Worm (Caenorhabditis elegans): ENCODE results near the gene srg-16.

srg-16 gene

DNA sequence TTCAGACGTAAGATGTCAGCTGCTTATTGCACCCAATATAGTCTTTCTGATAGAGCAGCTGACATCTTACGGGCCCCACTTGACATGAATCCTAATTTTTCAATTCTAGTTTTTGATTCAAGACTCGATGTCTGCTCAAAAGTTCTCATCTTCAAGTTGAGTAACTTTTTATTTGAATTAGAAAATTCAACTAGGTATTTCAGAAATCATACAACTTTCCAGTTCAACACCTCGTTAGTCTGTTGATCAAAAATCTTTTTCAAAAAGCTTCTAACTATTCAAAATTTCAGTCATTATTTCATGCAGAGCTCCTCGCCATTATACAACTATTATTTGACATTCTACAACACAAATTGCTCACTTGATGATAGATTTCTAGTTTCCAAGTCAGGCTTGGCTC is 44.9 kb downstream of the srg-16 start, which contains the start of gene srh-73 (continued):
- TF ChIP-seq pha-4 (tag; optimal IDR thresholded peaks at IDR 0.05) (no peak), dox-1 (GFP tag; IDR thresholded peaks at IDR 0.05) (no peak)

- no peak for TF ChIP-seq F33H1.4 (GFP tag; IDR thresholded peaks at IDR 0.05)
- no peak for TF ChIP-seq hrde-1 (tag; optimal IDR thresholded peaks at IDR 0.05; ENCODE audit: borderline replicate concordance)
- no peak for TF ChIP-seq nhr-27 (tag; optimal IDR thresholded peaks at IDR 0.05)
- no peak for TF ChIP-seq ZK185.1 (tag; optimal IDR thresholded peaks at IDR 0.05; ENCODE audit: poor library complexity, severe bottlenecking)
These were observed 47.7 kb downstream of the srg-16 start, which contains the start of gene srh-69 for ce11 chrII:12514620-12515019. srh-69 (minus strand) TSS chrII:12514720.

- no peak for TF ChIP-seq ztf-26 (tag; optimal IDR thresholded peaks at IDR 0.05)
- TF ChIP-seq Y53G8AR.9 (GFP tag; conservative IDR thresholded peaks at IDR 0.05) = no peak
- no peak for TF ChIP-seq snpc-1.1 (tag; optimal IDR thresholded peaks at IDR 0.05; ENCODE audit: insufficient read depth)
- TF ChIP-seq F55B11.4 (tag; optimal IDR thresholded peaks at IDR 0.05; ENCODE audit: borderline replicate concordance, insufficient read depth) = no peak
- no peak for TF ChIP-seq C17E4.6 (GFP tag; IDR thresholded peaks at IDR 0.05)
- TF ChIP-seq ceh-40 (GFP tag; IDR thresholded peaks at IDR 0.05) = no peak
- TF ChIP-seq tbp1 (GFP tag; optimal IDR thresholded peaks at IDR 0.05) = no peak
- no peak for TF ChIP-seq ccch-3 (GFP tag; optimal IDR thresholded peaks at IDR 0.05)
- TF ChIP-seq snpc-1.3 (tag; optimal IDR thresholded peaks at IDR 0.05; ENCODE audit: insufficient read depth) = no peak
- TF ChIP-seq bed-1 (GFP tag; IDR thresholded peaks at IDR 0.05) = no peak
- TF ChIP-seq let-526 (GFP tag; IDR thresholded peaks at IDR 0.05) = no peak
- TF ChIP-seq atf-7 (tag; optimal IDR thresholded peaks at IDR 0.05) = no peak
- no peak for TF ChIP-seq hsf-1 (GFP tag; IDR thresholded peaks at IDR 0.05)
- no peak for TF ChIP-seq F57A8.1 (GFP tag; optimal IDR thresholded peaks at IDR 0.05)
- TF ChIP-seq F49E8.2 (tag; optimal IDR thresholded peaks at IDR 0.05; ENCODE audit: insufficient read depth) = no peak
- TF ChIP-seq attf-6 (GFP tag; IDR thresholded peaks at IDR 0.05) = no peak
- no peak for TF ChIP-seq ets-4 (GFP tag; optimal IDR thresholded peaks at IDR 0.05)
- no peak for TF ChIP-seq fkh-3 (tag; optimal IDR thresholded peaks at IDR 0.05)
These were observed 49.4 kb downstream of the srg-16 start, which contains the start of gene srh-61 for ce11 chrII:12516313-12516712. srh-61 (minus strand) TSS chrII:12516413.

DNA sequence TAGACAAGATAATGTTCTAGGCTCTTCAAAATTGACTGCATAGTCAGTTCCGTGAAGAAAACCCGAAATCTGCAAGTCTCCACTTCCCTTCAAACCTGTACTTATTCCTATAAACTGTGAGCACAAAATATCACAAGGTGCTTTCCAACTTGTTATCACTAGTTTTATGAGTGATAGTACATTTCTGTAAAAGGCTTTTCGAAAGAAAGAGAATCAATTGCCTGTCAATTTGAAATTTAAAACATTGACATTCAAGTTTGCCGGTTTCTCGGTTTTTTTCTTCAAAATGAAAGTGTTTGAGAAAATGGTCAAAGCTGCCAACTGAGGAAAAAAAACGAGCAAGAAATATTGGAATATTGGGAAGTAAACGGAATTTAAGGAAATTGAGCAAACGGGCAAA is 51.1 kb downstream of the srg-16 start:
- TF ChIP-seq madf-3 (GFP tag; IDR thresholded peaks at IDR 0.05) = no peak
- TF ChIP-seq nhr-80 (tag; optimal IDR thresholded peaks at IDR 0.05) = peak; percentile 35
- TF ChIP-seq unc-62 (GFP tag; optimal IDR thresholded peaks at IDR 0.05) = peak; percentile 34
- no peak for TF ChIP-seq gei-17 (GFP tag; optimal IDR thresholded peaks at IDR 0.05)
- peak; percentile 58 for TF ChIP-seq let-607 (tag; optimal IDR thresholded peaks at IDR 0.05)
- no peak for TF ChIP-seq cebp-2 (GFP tag; IDR thresholded peaks at IDR 0.05)
- no peak for TF ChIP-seq tbp1 (GFP tag; optimal IDR thresholded peaks at IDR 0.05)
- TF ChIP-seq lsy-27 (tag; optimal IDR thresholded peaks at IDR 0.05; ENCODE audit: borderline replicate concordance, insufficient read depth) = no peak
- TF ChIP-seq fkh-3 (tag; optimal IDR thresholded peaks at IDR 0.05) = no peak
- TF ChIP-seq let-526 (GFP tag; IDR thresholded peaks at IDR 0.05) = no peak

DNA sequence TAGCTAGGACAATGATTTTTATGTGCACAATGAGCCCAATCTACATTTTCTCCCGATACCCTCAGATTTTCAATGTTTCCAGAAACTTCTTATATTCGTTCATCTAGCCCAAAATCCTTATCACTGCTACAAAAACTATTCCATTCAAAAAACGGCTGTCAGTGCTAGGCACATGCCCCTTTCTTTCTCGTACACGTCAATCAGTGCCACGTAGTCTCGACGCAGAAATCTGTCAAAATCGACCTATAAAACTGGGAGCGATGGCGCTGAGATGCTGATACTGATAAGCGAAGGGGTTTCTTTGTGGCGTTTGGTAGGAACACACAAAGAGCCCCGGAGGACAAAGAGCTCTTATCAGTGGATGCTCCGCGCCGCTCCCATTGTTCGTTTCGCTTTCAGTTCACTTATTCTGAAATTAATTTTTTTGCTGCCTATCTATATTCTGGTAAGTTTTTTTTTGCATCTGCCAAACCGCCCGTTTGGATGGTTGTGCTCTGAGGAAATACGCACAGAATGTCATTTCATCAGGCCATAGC is 51.9 kb downstream of the srg-16 start, which contains the start of gene srh-70:
srh-70 (minus strand) TSS at position 51 of the 536 bp plus-strand sequence.
- TF ChIP-seq tlf-1 (GFP tag; optimal IDR thresholded peaks at IDR 0.05) (peak; percentile 79), nhr-90 (tag; optimal IDR thresholded peaks at IDR 0.05) (peak; percentile 73), rec-8 (tag; optimal IDR thresholded peaks at IDR 0.05) (no peak), C06A6.2 (GFP tag; conservative IDR thresholded peaks at IDR 0.05) (0 out of 2 replicates have a peak, but pooled peaks have one; percentile 24), lin-40 (tag; optimal IDR thresholded peaks at IDR 0.05) (peak; percentile 48), dox-1 (GFP tag; IDR thresholded peaks at IDR 0.05) (peak; percentile 79), ztf-25 (GFP tag; IDR thresholded peaks at IDR 0.05) (no peak), ekl-4 (GFP tag; IDR thresholded peaks at IDR 0.05) (0 out of 2 replicates have a peak, but pooled peaks have one; percentile 8), lin-54 (GFP tag; optimal IDR thresholded peaks at IDR 0.05) (peak; percentile 58), egl-44 (GFP tag; IDR thresholded peaks at IDR 0.05) (peak; percentile 37; the same call in 1 of the 2 replicates), let-526 (GFP tag; IDR thresholded peaks at IDR 0.05) (0 out of 2 replicates have a peak, but pooled peaks have one; percentile 21), repo-1 (tag; optimal IDR thresholded peaks at IDR 0.05) (peak; percentile 29)

Data from whole organism, young adult.